Fruit fly (Drosophila melanogaster) whole organism, pupa: ENCODE data around the gene CG16984.

Experiments
- CG10348 ChIP-seq: fragments of 200-800 bp; sonication (Bioruptor generic); IDR thresholded peaks from 2 replicates; pipeline ENCODE4 v1.3.6; 2022; ENCODE audit warnings: missing biosample characterization, missing genetic modification characterization
- CG12605 ChIP-seq: fragments of 200-800 bp; sonication (Bioruptor generic); IDR thresholded peaks from 2 replicates; pipeline ENCODE4 v1.3.6; 2022; ENCODE audit warnings: missing biosample characterization, missing genetic modification characterization
- CG13204 ChIP-seq: fragments of 200-800 bp; sonication (Bioruptor generic); optimal IDR thresholded peaks from 2 replicates; lab custom pipeline; 2018; ENCODE audit warnings: missing biosample characterization, mild to moderate bottlenecking, missing genetic modification characterization, moderate library complexity
- CG14655 ChIP-seq: fragments of 200-800 bp; sonication (Bioruptor generic); optimal IDR thresholded peaks from 3 replicates; lab custom pipeline; 2017; ENCODE audit warnings: mild to moderate bottlenecking, missing biosample characterization, missing genetic modification reagents, missing genetic modification characterization
- CG15710 ChIP-seq: fragments of 200-800 bp; sonication (Bioruptor generic); optimal IDR thresholded peaks from 2 replicates; lab custom pipeline; 2018; ENCODE audit warnings: missing biosample characterization, mild to moderate bottlenecking, missing genetic modification characterization, moderate library complexity
- CG17806 ChIP-seq: fragments of 200-800 bp; sonication (Bioruptor generic); optimal IDR thresholded peaks from 2 replicates; lab custom pipeline; 2018; ENCODE audit warnings: missing biosample characterization, mild to moderate bottlenecking, missing genetic modification characterization, moderate library complexity
- CG32121 ChIP-seq: fragments of 200-800 bp; sonication (Bioruptor generic); IDR thresholded peaks from 2 replicates; pipeline ENCODE4 v1.3.6; 2022; ENCODE audit warnings: missing biosample characterization, missing genetic modification characterization
- CG34367 ChIP-seq: fragments of 200-800 bp; sonication (Bioruptor generic); optimal IDR thresholded peaks from 2 replicates; lab custom pipeline; 2018; ENCODE audit warnings: missing biosample characterization, mild to moderate bottlenecking, missing genetic modification characterization
- CG4496 ChIP-seq: fragments of 200-800 bp; sonication (Bioruptor generic); IDR thresholded peaks from 3 replicates; pipeline ENCODE4 v1.3.6; 2022; ENCODE audit warnings: missing biosample characterization, missing genetic modification characterization
- CG8159 ChIP-seq: fragments of 200-800 bp; sonication (Bioruptor generic); optimal IDR thresholded peaks from 3 replicates; lab custom pipeline; 2018; ENCODE audit warnings: missing biosample characterization, mild to moderate bottlenecking, missing genetic modification characterization, moderate library complexity
- CG8301 ChIP-seq: fragments of 200-800 bp; sonication (Bioruptor generic); optimal IDR thresholded peaks from 2 replicates; lab custom pipeline; 2018; ENCODE audit warnings: missing biosample characterization, mild to moderate bottlenecking, missing genetic modification characterization
- CG9948 ChIP-seq: fragments of 200-800 bp; sonication (Bioruptor generic); optimal IDR thresholded peaks from 2 replicates; lab custom pipeline; 2018; ENCODE audit warnings: missing biosample characterization, mild to moderate bottlenecking, missing genetic modification characterization, moderate library complexity
- D1 ChIP-seq: fragments of 200-800 bp; sonication (Bioruptor generic); optimal IDR thresholded peaks from 2 replicates; lab custom pipeline; 2018; ENCODE audit warnings: missing biosample characterization, mild to moderate bottlenecking, missing genetic modification characterization, moderate library complexity
- EcR ChIP-seq: fragments of 200-800 bp; sonication (Bioruptor generic); optimal IDR thresholded peaks from 3 replicates; lab custom pipeline; 2019; ENCODE audit warnings: missing biosample characterization, missing genetic modification characterization, mild to moderate bottlenecking, moderate library complexity, missing genetic modification reagents
- Ets98B ChIP-seq: fragments of 200-800 bp; sonication (Bioruptor generic); IDR thresholded peaks from 2 replicates; pipeline ENCODE4 v1.3.6; 2022; ENCODE audit warnings: missing biosample characterization, missing genetic modification characterization
- Pif1A ChIP-seq: fragments of 200-800 bp; sonication (Bioruptor generic); optimal IDR thresholded peaks from 3 replicates; lab custom pipeline; 2016; ENCODE audit warnings: missing biosample characterization, missing genetic modification characterization
- Pif1B ChIP-seq: fragments of 200-800 bp; sonication (Bioruptor generic); optimal IDR thresholded peaks from 3 replicates; lab custom pipeline; 2016; ENCODE audit warnings: missing biosample characterization, missing genetic modification characterization
- Snoo ChIP-seq: fragments of 200-800 bp; sonication (Bioruptor generic); optimal IDR thresholded peaks from 3 replicates; lab custom pipeline; 2017; ENCODE audit warnings: missing biosample characterization, mild to moderate bottlenecking, missing genetic modification characterization, inconsistent platforms
- fd96Ca ChIP-seq: fragments of 200-800 bp; sonication (Bioruptor generic); IDR thresholded peaks from 3 replicates; pipeline ENCODE4 v1.3.6; 2022; ENCODE audit warnings: missing biosample characterization, missing genetic modification characterization
- gl ChIP-seq: fragments of 200-800 bp; sonication (Bioruptor generic); optimal IDR thresholded peaks from 2 replicates; lab custom pipeline; 2018; ENCODE audit warnings: missing biosample characterization, mild to moderate bottlenecking, missing genetic modification characterization
- rn ChIP-seq: fragments of 200-800 bp; sonication (Bioruptor generic); IDR thresholded peaks from 2 replicates; pipeline ENCODE4 v1.3.6; 2022; ENCODE audit warnings: missing biosample characterization, missing genetic modification characterization

Gene CG16984

dm6 chr3L:2577096-2577831 is 18.3 kb upstream of the CG16984 start:
- TF ChIP-seq Pif1B (GFP tag; lab: Kevin White, UChicago), result peak; percentile 9
- no peak for TF ChIP-seq CG4496 (GFP tag; lab: Robert Waterston, UW)
- peak; percentile 36 for TF ChIP-seq CG14655 (GFP tag; lab: Kevin White, UChicago)
- TF ChIP-seq EcR (GFP tag; lab: Kevin White, UChicago), result peak; percentile 8

- TF ChIP-seq Pif1B (GFP tag; lab: Kevin White, UChicago) (no peak), rn (GFP tag; lab: Robert Waterston, UW) (no peak), CG8159 (tag; lab: Kevin White, UChicago) (no peak), CG32121 (GFP tag; lab: Robert Waterston, UW) (no peak), CG9948 (tag; lab: Kevin White, UChicago) (no peak), CG13204 (GFP tag; lab: Kevin White, UChicago) (no peak), CG12605 (GFP tag; lab: Robert Waterston, UW) (no peak), Ets98B (GFP tag; lab: Robert Waterston, UW) (no peak), CG10348 (GFP tag; lab: Robert Waterston, UW) (no peak), CG15710 (tag; lab: Kevin White, UChicago) (no peak), CG17806 (tag; lab: Kevin White, UChicago) (no peak), D1 (no peak), CG4496 (GFP tag; lab: Robert Waterston, UW) (no peak), gl (tag; lab: Kevin White, UChicago) (no peak)
Observed at dm6 chr3L:2578315-2578714, 17.3 kb upstream of the CG16984 start.

- TF ChIP-seq Ets98B (GFP tag; lab: Robert Waterston, UW), result peak; percentile 72
- TF ChIP-seq Pif1B (GFP tag; lab: Kevin White, UChicago), result peak; percentile 30
- TF ChIP-seq EcR (GFP tag; lab: Kevin White, UChicago), result no peak
- TF ChIP-seq CG34367 (tag; lab: Kevin White, UChicago), result no peak
- peak; percentile 66 for TF ChIP-seq CG4496 (GFP tag; lab: Robert Waterston, UW)
- peak; percentile 48 for TF ChIP-seq Pif1A (GFP tag; lab: Kevin White, UChicago)
- no peak for TF ChIP-seq D1
- TF ChIP-seq rn (GFP tag; lab: Robert Waterston, UW), result peak; percentile 58
- peak; percentile 69; the same call in 1 of the 2 replicates for TF ChIP-seq CG32121 (GFP tag; lab: Robert Waterston, UW)
- TF ChIP-seq gl (tag; lab: Kevin White, UChicago), result no peak
- TF ChIP-seq CG12605 (GFP tag; lab: Robert Waterston, UW), result peak; percentile 65
- peak; percentile 4 for TF ChIP-seq CG15710 (tag; lab: Kevin White, UChicago)
- TF ChIP-seq CG8159 (tag; lab: Kevin White, UChicago), result no peak
- peak; percentile 22 for TF ChIP-seq CG17806 (tag; lab: Kevin White, UChicago)
- no peak for TF ChIP-seq CG10348 (GFP tag; lab: Robert Waterston, UW)
- peak; percentile 28 for TF ChIP-seq CG9948 (tag; lab: Kevin White, UChicago)
- peak; percentile 75 for TF ChIP-seq CG8301
- no peak for TF ChIP-seq CG13204 (GFP tag; lab: Kevin White, UChicago)
- peak; percentile 82 for TF ChIP-seq CG14655 (GFP tag; lab: Kevin White, UChicago)
- TF ChIP-seq fd96Ca (GFP tag; lab: Robert Waterston, UW), result no peak
- no peak for TF ChIP-seq Snoo (tag; lab: Kevin White, UChicago)
Observed at dm6 chr3L:2578737-2579136, 16.8 kb upstream of the CG16984 start.

- no peak for TF ChIP-seq Pif1A (GFP tag; lab: Kevin White, UChicago)
- TF ChIP-seq CG4496 (GFP tag; lab: Robert Waterston, UW), result no peak
- peak; percentile 91 for TF ChIP-seq EcR (GFP tag; lab: Kevin White, UChicago)
Observed at dm6 chr3L:2579557-2580224, 15.9 kb upstream of the CG16984 start.

dm6 chr3L:2581343-2581825 is 14.2 kb upstream of the CG16984 start:
- TF ChIP-seq CG13204 (GFP tag; lab: Kevin White, UChicago) (no peak), Ets98B (GFP tag; lab: Robert Waterston, UW) (peak; percentile 87), CG4496 (GFP tag; lab: Robert Waterston, UW) (peak; percentile 75), D1 (no peak), fd96Ca (GFP tag; lab: Robert Waterston, UW) (peak; percentile 83), CG17806 (tag; lab: Kevin White, UChicago) (peak; percentile 66), CG14655 (GFP tag; lab: Kevin White, UChicago) (peak; percentile 86), gl (tag; lab: Kevin White, UChicago) (peak; percentile 34), CG8301 (peak; percentile 93), Pif1B (GFP tag; lab: Kevin White, UChicago) (peak; percentile 63), CG9948 (tag; lab: Kevin White, UChicago) (peak; percentile 65), CG15710 (tag; lab: Kevin White, UChicago) (peak; percentile 56), EcR (GFP tag; lab: Kevin White, UChicago) (no peak), CG10348 (GFP tag; lab: Robert Waterston, UW) (peak; percentile 63), CG12605 (GFP tag; lab: Robert Waterston, UW) (peak; percentile 73), Snoo (tag; lab: Kevin White, UChicago) (peak; percentile 54), CG8159 (tag; lab: Kevin White, UChicago) (peak; percentile 70), rn (GFP tag; lab: Robert Waterston, UW) (peak; percentile 30; the same call in 1 of the 2 replicates), CG34367 (tag; lab: Kevin White, UChicago) (peak; percentile 7), Pif1A (GFP tag; lab: Kevin White, UChicago) (peak; percentile 68), CG32121 (GFP tag; lab: Robert Waterston, UW) (peak; percentile 88)
